Fruit fly (Drosophila melanogaster) whole organism, embryonic: ENCODE results near the gene Atac2.

Experiments
- Atf-2 ChIP-seq: fragments of 200-800 bp; sonication (Bioruptor generic); optimal IDR thresholded peaks from 2 replicates; lab custom pipeline; 2016; ENCODE audit warnings: missing biosample characterization, missing genetic modification characterization
- CG10654 ChIP-seq: fragments of 200-800 bp; sonication (Bioruptor generic); optimal IDR thresholded peaks from 2 replicates; lab custom pipeline; 2016; ENCODE audit warnings: missing biosample characterization, missing genetic modification characterization
- CG11085 ChIP-seq: fragments of 200-800 bp; sonication (Bioruptor generic); IDR thresholded peaks from 2 replicates; pipeline ENCODE4 v1.3.6; 2022; ENCODE audit warnings: missing biosample characterization, missing genetic modification characterization
- CG17802 ChIP-seq: fragments of 200-800 bp; sonication (Bioruptor generic); optimal IDR thresholded peaks from 2 replicates; lab custom pipeline; 2018; ENCODE audit warnings: missing biosample characterization, mild to moderate bottlenecking, missing genetic modification characterization, moderate library complexity
- CG17912 ChIP-seq: fragments of 200-800 bp; sonication (Bioruptor generic); optimal IDR thresholded peaks from 2 replicates; lab custom pipeline; 2018; ENCODE audit warnings: missing biosample characterization, mild to moderate bottlenecking, missing genetic modification characterization
- CG2120 ChIP-seq: fragments of 200-800 bp; sonication (Bioruptor generic); optimal IDR thresholded peaks from 3 replicates; lab custom pipeline; 2016; ENCODE audit warnings: missing biosample characterization, missing genetic modification characterization
- CG2712 ChIP-seq: fragments of 200-800 bp; optimal IDR thresholded peaks from 3 replicates; lab custom pipeline; 2019; ENCODE audit warnings: missing biosample characterization, mild to moderate bottlenecking, missing genetic modification characterization, moderate library complexity
- CG2875 ChIP-seq: fragments of 200-800 bp; sonication (Bioruptor generic); optimal IDR thresholded peaks from 2 replicates; lab custom pipeline; 2017; ENCODE audit warnings: missing biosample characterization, mild to moderate bottlenecking, missing genetic modification characterization, missing genetic modification reagents
- CG30403 ChIP-seq: fragments of 200-800 bp; sonication (Bioruptor generic); optimal IDR thresholded peaks from 3 replicates; lab custom pipeline; 2016; ENCODE audit warnings: missing biosample characterization, missing genetic modification characterization
- CG31365 ChIP-seq: fragments of 200-800 bp; sonication (Bioruptor generic); optimal IDR thresholded peaks from 2 replicates; lab custom pipeline; 2018; ENCODE audit warnings: missing biosample characterization, mild to moderate bottlenecking, missing genetic modification characterization
- CG31441 ChIP-seq: fragments of 200-800 bp; sonication (Bioruptor generic); IDR thresholded peaks from 2 replicates; pipeline ENCODE4 v1.3.6; 2022; ENCODE audit warnings: missing biosample characterization, missing genetic modification characterization
- CG7271 ChIP-seq: fragments of 200-800 bp; sonication (Bioruptor generic); optimal IDR thresholded peaks from 2 replicates; lab custom pipeline; 2018; ENCODE audit warnings: missing biosample characterization, mild to moderate bottlenecking, missing genetic modification characterization, moderate library complexity
- CG7839 ChIP-seq: fragments of 200-800 bp; sonication (Bioruptor generic); optimal IDR thresholded peaks from 3 replicates; lab custom pipeline; 2018; ENCODE audit warnings: missing biosample characterization, mild to moderate bottlenecking, missing genetic modification characterization, moderate library complexity
- CG8290 ChIP-seq, 3 experiments: fragments of 200-800 bp; sonication (Bioruptor generic); optimal IDR thresholded peaks; 2 replicates each; lab custom pipeline; 2016 to 2019; ENCODE audit warnings: missing biosample characterization in 3 of 3, missing genetic modification characterization in 3 of 3, mild to moderate bottlenecking in 2 of 3, moderate library complexity in 1 of 3
- CG8765 ChIP-seq: fragments of 200-800 bp; sonication (Bioruptor generic); IDR thresholded peaks from 2 replicates; pipeline ENCODE4 v1.3.6; 2022; ENCODE audit warnings: missing biosample characterization, missing genetic modification characterization
- CTCF ChIP-seq: fragments of 200-800 bp; sonication (Bioruptor generic); optimal IDR thresholded peaks from 2 replicates; lab custom pipeline; 2017; ENCODE audit warnings: missing biosample characterization, mild to moderate bottlenecking, missing genetic modification characterization, moderate library complexity
- Dp ChIP-seq: fragments of 200-800 bp; sonication (Bioruptor generic); optimal IDR thresholded peaks from 2 replicates; lab custom pipeline; 2018; ENCODE audit warnings: missing biosample characterization, mild to moderate bottlenecking, missing genetic modification characterization, moderate library complexity
- Eip74EF ChIP-seq, 2 experiments: fragments of 200-800 bp in 1 of 2; fragments of >200 bp in 1 of 2; sonication (Bioruptor generic) in 1 of 2; optimal IDR thresholded peaks; 2 replicates each; lab custom pipeline; 2017 to 2019; ENCODE audit warnings: missing biosample characterization in 2 of 2, missing genetic modification characterization in 2 of 2, mild to moderate bottlenecking in 1 of 2, moderate library complexity in 1 of 2
- Gug ChIP-seq: fragments of 200-800 bp; sonication (Bioruptor generic); IDR thresholded peaks from 4 replicates; pipeline ENCODE4 v1.3.6; 2022; ENCODE audit warnings: missing biosample characterization, missing genetic modification characterization
- H2.0 ChIP-seq: fragments of 200-800 bp; sonication (Bioruptor generic); IDR thresholded peaks from 2 replicates; pipeline ENCODE4 v1.3.6; 2022; ENCODE audit warnings: missing biosample characterization, missing genetic modification characterization
- Hr78 ChIP-seq, 2 experiments: fragments of 200-800 bp in 1 of 2; fragments of >200 bp in 1 of 2; sonication (Bioruptor generic) in 1 of 2; optimal IDR thresholded peaks; 2 replicates each; lab custom pipeline; 2017 to 2019; ENCODE audit warnings: missing biosample characterization in 2 of 2, missing genetic modification characterization in 2 of 2, mild to moderate bottlenecking in 1 of 2, moderate library complexity in 1 of 2
- Lhr ChIP-seq: fragments of 200-800 bp; sonication (Bioruptor generic); optimal IDR thresholded peaks from 3 replicates; lab custom pipeline; 2017; ENCODE audit warnings: mild to moderate bottlenecking, missing biosample characterization, missing genetic modification reagents, missing genetic modification characterization
- Lpt ChIP-seq: fragments of >200 bp; optimal IDR thresholded peaks from 2 replicates; lab custom pipeline; 2018; ENCODE audit warnings: missing biosample characterization, missing genetic modification characterization
- Neu2 ChIP-seq: fragments of 200-800 bp; sonication (Bioruptor generic); optimal IDR thresholded peaks from 3 replicates; lab custom pipeline; 2016; ENCODE audit warnings: missing biosample characterization, missing genetic modification characterization, borderline replicate concordance
- Optix ChIP-seq: fragments of 200-800 bp; sonication (Bioruptor generic); IDR thresholded peaks from 3 replicates; pipeline ENCODE4 v1.3.6; 2022; ENCODE audit warnings: missing biosample characterization, missing genetic modification characterization
- Ravus ChIP-seq: fragments of 200-800 bp; sonication (Bioruptor generic); IDR thresholded peaks from 2 replicates; pipeline ENCODE4 v1.3.6; 2022; ENCODE audit warnings: missing biosample characterization, missing genetic modification characterization
- Sin3A ChIP-seq: fragments of >200 bp; optimal IDR thresholded peaks from 2 replicates; lab custom pipeline; 2018
- Trl ChIP-seq, 3 experiments: fragments of >200 bp in 2 of 3; fragments of 200-800 bp in 1 of 3; sonication (Bioruptor generic) in 1 of 3; optimal IDR thresholded peaks; 2 replicates in 1 of 3; 3 replicates in 2 of 3; lab custom pipeline; 2016 to 2017; ENCODE audit warnings: missing biosample characterization in 1 of 3, missing genetic modification characterization in 1 of 3
- Usf ChIP-seq: fragments of 200-800 bp; sonication (Bioruptor generic); optimal IDR thresholded peaks from 2 replicates; lab custom pipeline; 2017; ENCODE audit warnings: missing genotype, missing biosample characterization, missing genetic modification characterization
- ab ChIP-seq: fragments of 200-800 bp; sonication (Bioruptor generic); optimal IDR thresholded peaks from 2 replicates; lab custom pipeline; 2016; ENCODE audit warnings: missing biosample characterization, missing genetic modification characterization
- cato ChIP-seq: fragments of 200-800 bp; sonication (Bioruptor generic); optimal IDR thresholded peaks from 2 replicates; lab custom pipeline; 2016; ENCODE audit warnings: missing biosample characterization, missing genetic modification characterization, borderline replicate concordance
- chif ChIP-seq, 2 experiments: fragments of 200-800 bp; sonication (Bioruptor generic); optimal IDR thresholded peaks; 3 replicates each; lab custom pipeline; 2016; ENCODE audit warnings: missing biosample characterization in 2 of 2, missing genetic modification characterization in 2 of 2
- chinmo ChIP-seq: fragments of 200-800 bp; sonication (Bioruptor generic); IDR thresholded peaks from 4 replicates; pipeline ENCODE4 v1.3.6; 2022; ENCODE audit warnings: missing biosample characterization, missing genetic modification characterization; ENCODE audit not compliant: partially characterized antibody
- chn ChIP-seq: fragments of 200-800 bp; sonication (Bioruptor generic); optimal IDR thresholded peaks from 2 replicates; lab custom pipeline; 2016; ENCODE audit warnings: missing biosample characterization, missing genetic modification characterization
- en ChIP-seq: fragments of 200-800 bp; sonication (Bioruptor generic); optimal IDR thresholded peaks from 2 replicates; lab custom pipeline; 2016; ENCODE audit warnings: missing biosample characterization, missing genetic modification characterization
- fd3F ChIP-seq: fragments of 200-800 bp; sonication (Bioruptor generic); optimal IDR thresholded peaks from 2 replicates; lab custom pipeline; 2018; ENCODE audit warnings: missing biosample characterization, mild to moderate bottlenecking, missing genetic modification characterization, moderate library complexity
- gfzf ChIP-seq: fragments of 200-800 bp; sonication (Bioruptor generic); optimal IDR thresholded peaks from 2 replicates; lab custom pipeline; 2016; ENCODE audit warnings: missing biosample characterization, mild to moderate bottlenecking, missing genetic modification characterization, moderate library complexity
- gsb ChIP-seq: fragments of 200-800 bp; sonication (Bioruptor generic); IDR thresholded peaks from 2 replicates; pipeline ENCODE4 v1.3.6; 2022; ENCODE audit warnings: missing biosample characterization, missing genetic modification characterization
- hkb ChIP-seq, 2 experiments: fragments of 200-800 bp in 1 of 2; fragments of >200 bp in 1 of 2; sonication (Bioruptor generic) in 1 of 2; IDR thresholded peaks in 1 of 2; optimal IDR thresholded peaks in 1 of 2; 2 replicates each; pipeline versions ENCODE4 v1.3.6 to Lab custom; 2017 to 2022; ENCODE audit warnings: missing biosample characterization in 1 of 2, missing genetic modification characterization in 1 of 2
- insv ChIP-seq, 2 experiments: fragments of 200-800 bp; sonication (Bioruptor generic); optimal IDR thresholded peaks; 3 replicates each; lab custom pipeline; 2016 to 2018; ENCODE audit warnings: missing biosample characterization in 2 of 2, missing genetic modification characterization in 2 of 2
- kni ChIP-seq: fragments of 200-800 bp; sonication (Bioruptor generic); optimal IDR thresholded peaks from 3 replicates; lab custom pipeline; 2017; ENCODE audit warnings: mild to moderate bottlenecking, missing biosample characterization, missing genetic modification reagents, missing genetic modification characterization
- pum ChIP-seq: fragments of 200-800 bp; sonication (Bioruptor generic); optimal IDR thresholded peaks from 2 replicates; lab custom pipeline; 2016; ENCODE audit warnings: missing biosample characterization, missing genetic modification characterization
- ro ChIP-seq: fragments of 200-800 bp; sonication (Bioruptor generic); IDR thresholded peaks from 2 replicates; pipeline ENCODE4 v1.3.6; 2022; ENCODE audit warnings: missing biosample characterization, missing genetic modification characterization
- so ChIP-seq: fragments of 200-800 bp; sonication (Bioruptor generic); IDR thresholded peaks from 3 replicates; pipeline ENCODE4 v1.3.6; 2022; ENCODE audit warnings: missing biosample characterization, missing genetic modification characterization
- sqz ChIP-seq: fragments of 200-800 bp; sonication (Bioruptor generic); optimal IDR thresholded peaks from 3 replicates; lab custom pipeline; 2018; ENCODE audit warnings: missing biosample characterization, mild to moderate bottlenecking, missing genetic modification characterization
- tna ChIP-seq: fragments of 200-800 bp; sonication (Bioruptor generic); IDR thresholded peaks from 2 replicates; pipeline ENCODE4 v1.3.6; 2022; ENCODE audit warnings: missing biosample characterization, missing genetic modification characterization; ENCODE audit not compliant: partially characterized antibody
- zfh2 ChIP-seq: fragments of 200-800 bp; sonication (Bioruptor generic); optimal IDR thresholded peaks from 2 replicates; lab custom pipeline; 2016; ENCODE audit warnings: missing biosample characterization, missing genetic modification characterization

Gene Atac2

DNA sequence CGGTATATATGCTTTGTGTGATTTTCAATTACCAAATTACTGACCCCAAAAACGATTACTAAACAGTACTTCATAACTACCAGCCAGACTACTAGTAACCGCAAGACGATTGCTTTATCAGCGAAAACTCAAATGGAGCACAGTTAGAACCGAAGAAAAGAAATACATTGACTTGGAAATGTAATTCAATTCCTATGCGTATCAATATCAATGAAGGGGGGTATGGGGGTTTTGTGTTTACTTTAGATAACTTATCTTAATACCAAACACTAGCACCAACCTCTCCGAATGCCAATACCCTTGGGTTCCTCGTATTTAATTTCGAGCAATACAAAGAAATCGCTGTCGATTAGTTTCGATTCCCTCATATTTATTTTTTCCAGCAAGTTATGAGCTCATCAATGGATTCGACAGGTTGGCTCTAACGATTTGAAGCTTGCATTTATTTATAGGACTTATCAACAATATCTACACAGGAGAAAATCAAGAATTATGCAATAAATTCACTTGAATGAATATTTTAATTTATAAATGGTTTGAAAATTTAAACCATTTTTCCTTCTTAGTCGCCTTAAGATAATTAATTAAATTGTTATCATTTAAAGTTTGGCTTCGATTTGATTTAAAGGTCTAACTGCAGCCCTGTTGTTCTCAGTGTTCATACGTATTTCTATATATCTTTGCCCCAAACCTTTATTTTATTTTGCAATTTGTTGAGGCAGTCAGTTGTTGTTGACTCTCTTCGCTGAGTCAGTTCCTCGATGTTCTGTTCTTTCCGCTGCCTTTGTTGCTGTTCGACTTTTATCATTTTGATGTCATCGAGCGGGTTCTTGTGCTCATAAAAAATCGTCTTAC lies 9.5 kb upstream of the Atac2 start (continued):
- TF ChIP-seq so (GFP tag; lab: Robert Waterston, UW) = peak; percentile 64; the same call in 1 of the 3 replicates
- TF ChIP-seq chif (GFP tag; optimal IDR thresholded peaks at IDR 0.05; lab: Kevin White, UChicago) = peak; percentile 51 to 55
- TF ChIP-seq Ravus (GFP tag; lab: Robert Waterston, UW) = peak; percentile 9; the same call in 1 of the 2 replicates
- 0 out of 4 replicates have a peak, but pooled peaks have one; percentile 52 for TF ChIP-seq chinmo (GFP tag; lab: Robert Waterston, UW)
- TF ChIP-seq en (GFP tag; lab: Kevin White, UChicago) = no peak
- 0 out of 2 replicates have a peak, but pooled peaks have one; percentile 67 for TF ChIP-seq CG11085
- TF ChIP-seq Optix (GFP tag; lab: Robert Waterston, UW) = no peak
- TF ChIP-seq Atf-2 = peak; percentile 35
- no peak for TF ChIP-seq CG8765
- TF ChIP-seq Neu2 (GFP tag; lab: Kevin White, UChicago) = no peak
- TF ChIP-seq CG2875 (GFP tag; lab: Kevin White, UChicago) = peak; percentile 32
- no peak for TF ChIP-seq CG7271 (tag; lab: Kevin White, UChicago)
- peak; percentile 49 for TF ChIP-seq chn (GFP tag; lab: Kevin White, UChicago)
- peak; percentile 91 for TF ChIP-seq CG2712 (tag; lab: Kevin White, UChicago)
- TF ChIP-seq CG10654 = peak; percentile 58
- TF ChIP-seq Hr78 (GFP tag; optimal IDR thresholded peaks at IDR 0.05; lab: Kevin White, UChicago) = peak in 1 of 2 experiments; percentile 48
- peak; percentile 2 for TF ChIP-seq CG17802
- no peak for TF ChIP-seq ro (GFP tag; lab: Robert Waterston, UW)
- peak; percentile 52; the same call in 2 of the 4 replicates for TF ChIP-seq Gug (GFP tag; lab: Robert Waterston, UW)
- TF ChIP-seq Eip74EF (GFP tag; optimal IDR thresholded peaks at IDR 0.05; lab: Kevin White, UChicago) = peak in 1 of 2 experiments; percentile 59
- no peak for TF ChIP-seq CTCF (GFP tag; lab: Kevin White, UChicago)
- no peak for TF ChIP-seq CG31365
- peak; percentile 87 for TF ChIP-seq CG31441 (GFP tag; lab: Robert Waterston, UW)
- no peak for TF ChIP-seq Dp (GFP tag; lab: Kevin White, UChicago)
- TF ChIP-seq tna (GFP tag; lab: Robert Waterston, UW) = no peak
- no peak for TF ChIP-seq insv (GFP tag; optimal IDR thresholded peaks at IDR 0.05; lab: Kevin White, UChicago)
- TF ChIP-seq Usf (GFP tag; lab: Kevin White, UChicago) = peak; percentile 12
- TF ChIP-seq H2.0 = peak; percentile 56; the same call in 1 of the 2 replicates
- no peak for TF ChIP-seq Lpt (GFP tag; lab: Kevin White, UChicago)
- peak; percentile 74 for TF ChIP-seq fd3F
- no peak for TF ChIP-seq CG8290 (GFP tag; optimal IDR thresholded peaks at IDR 0.05; lab: Kevin White, UChicago)
- peak in 1 of 2 experiments; percentile 31 for TF ChIP-seq CG8290 (tag; optimal IDR thresholded peaks at IDR 0.05; lab: Kevin White, UChicago)
- no peak for TF ChIP-seq Trl (optimal IDR thresholded peaks at IDR 0.05; lab: Kevin White, UChicago)
- no peak for TF ChIP-seq Trl (GFP tag; optimal IDR thresholded peaks at IDR 0.05; lab: Kevin White, UChicago)
- TF ChIP-seq CG7839 (tag; lab: Kevin White, UChicago) = peak; percentile 90
- peak; percentile 51 for TF ChIP-seq zfh2 (GFP tag; lab: Kevin White, UChicago)
- peak; percentile 48 for TF ChIP-seq sqz (GFP tag; lab: Kevin White, UChicago)
- TF ChIP-seq cato = peak; percentile 17
- TF ChIP-seq ab (GFP tag; lab: Kevin White, UChicago) = no peak
- TF ChIP-seq kni = no peak
- TF ChIP-seq CG2120 (GFP tag; lab: Kevin White, UChicago) = peak; percentile 89
- no peak for TF ChIP-seq pum (GFP tag; lab: Kevin White, UChicago)
- TF ChIP-seq gsb (GFP tag; lab: Robert Waterston, UW) = peak; percentile 54
- TF ChIP-seq gfzf (GFP tag; lab: Kevin White, UChicago) = no peak
- TF ChIP-seq CG30403 (GFP tag; lab: Kevin White, UChicago) = peak; percentile 82
- no peak for TF ChIP-seq hkb (optimal IDR thresholded peaks at IDR 0.05; lab: Kevin White, UChicago)
- TF ChIP-seq hkb (GFP tag; IDR thresholded peaks at IDR 0.05; lab: Robert Waterston, UW) = peak; percentile 74
- peak; percentile 19 for TF ChIP-seq CG17912 (GFP tag; lab: Kevin White, UChicago)
- no peak for TF ChIP-seq Sin3A (lab: Kevin White, UChicago)
- peak; percentile 20 for TF ChIP-seq Lhr
